Worm (Caenorhabditis elegans) whole organism, L2 larva: ENCODE data around the gene R02E12.12.

Experiments
- C34F6.9 ChIP-seq: fragments of 150-350 bp; optimal IDR thresholded peaks from 2 replicates; lab custom pipeline; 2014; ENCODE audit warnings: missing biosample characterization, missing genetic modification characterization
- R02D3.7 ChIP-seq: fragments of 150-350 bp; optimal IDR thresholded peaks from 2 replicates; lab custom pipeline; 2014; ENCODE audit warnings: missing biosample characterization, missing genetic modification characterization
- alr-1 ChIP-seq: fragments of 150-350 bp; optimal IDR thresholded peaks from 2 replicates; lab custom pipeline; 2014; ENCODE audit warnings: missing biosample characterization, missing genetic modification characterization
- ama-1 ChIP-seq: fragments of 150-350 bp; optimal IDR thresholded peaks from 2 replicates; lab custom pipeline; 2018; ENCODE audit warnings: inconsistent platforms
- blmp-1 ChIP-seq: sonication (generic microtip); optimal IDR thresholded peaks from 2 replicates; lab custom pipeline; 2017; ENCODE audit warnings: missing genetic modification characterization, mild to moderate bottlenecking, missing compliant biosample characterization, antibody characterized with exemption, moderate library complexity; ENCODE audit not compliant: insufficient read depth
- ceh-82 ChIP-seq: fragments of 150-350 bp; optimal IDR thresholded peaks from 2 replicates; lab custom pipeline; 2014; ENCODE audit warnings: missing biosample characterization, missing genetic modification characterization
- crh-2 ChIP-seq: sonication (generic microtip); optimal IDR thresholded peaks from 2 replicates; lab custom pipeline; 2017; ENCODE audit warnings: missing biosample characterization, missing genetic modification characterization
- dmd-4 ChIP-seq: sonication (generic microtip); optimal IDR thresholded peaks from 2 replicates; lab custom pipeline; 2017; ENCODE audit warnings: missing biosample characterization, missing genetic modification characterization
- lin-13 ChIP-seq: fragments of 150-350 bp; optimal IDR thresholded peaks from 2 replicates; lab custom pipeline; 2014; ENCODE audit warnings: missing biosample characterization, missing genetic modification reagents, missing genetic modification characterization
- lin-39 ChIP-seq: fragments of 150-350 bp; optimal IDR thresholded peaks from 2 replicates; lab custom pipeline; 2014; ENCODE audit warnings: missing biosample characterization, missing genetic modification reagents, missing genetic modification characterization
- mbf-1 ChIP-seq: sonication (generic microtip); optimal IDR thresholded peaks from 2 replicates; lab custom pipeline; 2017; ENCODE audit warnings: missing biosample characterization, missing genetic modification characterization
- nhr-129 ChIP-seq: fragments of 150-350 bp; optimal IDR thresholded peaks from 2 replicates; lab custom pipeline; 2014; ENCODE audit warnings: missing biosample characterization, missing genetic modification characterization
- nhr-23 ChIP-seq: fragments of 150-350 bp; optimal IDR thresholded peaks from 2 replicates; lab custom pipeline; 2014; ENCODE audit warnings: missing biosample characterization, missing genetic modification reagents, missing genetic modification characterization
- nhr-237 ChIP-seq: fragments of 150-350 bp; optimal IDR thresholded peaks from 2 replicates; lab custom pipeline; 2014; ENCODE audit warnings: missing biosample characterization, missing genetic modification characterization
- nhr-77 ChIP-seq: fragments of 150-350 bp; optimal IDR thresholded peaks from 2 replicates; lab custom pipeline; 2014; ENCODE audit warnings: missing biosample characterization, missing genetic modification characterization
- peb-1 ChIP-seq: fragments of 150-350 bp; optimal IDR thresholded peaks from 2 replicates; lab custom pipeline; 2014; ENCODE audit warnings: missing biosample characterization, missing genetic modification characterization
- sem-4 ChIP-seq: fragments of 150-350 bp; optimal IDR thresholded peaks from 2 replicates; lab custom pipeline; 2014; ENCODE audit warnings: missing biosample characterization, missing genetic modification reagents, missing genetic modification characterization
- sma-9 ChIP-seq, 2 experiments: fragments of 150-350 bp in 1 of 2; sonication (generic microtip) in 1 of 2; optimal IDR thresholded peaks; 2 replicates each; lab custom pipeline; 2014 to 2016; ENCODE audit warnings: missing genetic modification characterization in 2 of 2, mild to moderate bottlenecking in 1 of 2, missing biosample characterization in 1 of 2, missing compliant biosample characterization in 1 of 2, missing genetic modification reagents in 1 of 2, moderate library complexity in 1 of 2
- snpc-4 ChIP-seq: fragments of 150-350 bp; optimal IDR thresholded peaks from 2 replicates; lab custom pipeline; 2014; ENCODE audit warnings: missing biosample characterization, missing genetic modification characterization
- unc-39 ChIP-seq: fragments of 150-350 bp; optimal IDR thresholded peaks from 2 replicates; lab custom pipeline; 2014; ENCODE audit warnings: missing biosample characterization, missing genetic modification characterization
- unc-55 ChIP-seq: fragments of 150-350 bp; sonication (generic microtip); optimal IDR thresholded peaks from 3 replicates; lab custom pipeline; 2014; ENCODE audit warnings: missing biosample characterization, missing genetic modification reagents, missing genetic modification characterization
- unc-62 ChIP-seq: fragments of 150-350 bp; optimal IDR thresholded peaks from 2 replicates; lab custom pipeline; 2014; ENCODE audit warnings: missing biosample characterization, missing genetic modification reagents, missing genetic modification characterization
- zag-1 ChIP-seq: fragments of 150-350 bp; optimal IDR thresholded peaks from 2 replicates; lab custom pipeline; 2014; ENCODE audit warnings: missing biosample characterization, missing genetic modification characterization
- ztf-1 ChIP-seq: fragments of 200-800 bp; sonication (Bioruptor generic); conservative IDR thresholded peaks from 2 replicates; pipeline ENCODE4 v1.3.6; 2022; ENCODE audit warnings: missing genetic modification characterization, missing compliant biosample characterization
- ztf-11 ChIP-seq: sonication (generic microtip); optimal IDR thresholded peaks from 2 replicates; lab custom pipeline; 2017; ENCODE audit warnings: missing biosample characterization, missing genetic modification characterization
- ztf-4 ChIP-seq: fragments of 150-350 bp; optimal IDR thresholded peaks from 2 replicates; lab custom pipeline; 2014; ENCODE audit warnings: missing biosample characterization, missing genetic modification characterization

The R02E12.12 gene

DNA sequence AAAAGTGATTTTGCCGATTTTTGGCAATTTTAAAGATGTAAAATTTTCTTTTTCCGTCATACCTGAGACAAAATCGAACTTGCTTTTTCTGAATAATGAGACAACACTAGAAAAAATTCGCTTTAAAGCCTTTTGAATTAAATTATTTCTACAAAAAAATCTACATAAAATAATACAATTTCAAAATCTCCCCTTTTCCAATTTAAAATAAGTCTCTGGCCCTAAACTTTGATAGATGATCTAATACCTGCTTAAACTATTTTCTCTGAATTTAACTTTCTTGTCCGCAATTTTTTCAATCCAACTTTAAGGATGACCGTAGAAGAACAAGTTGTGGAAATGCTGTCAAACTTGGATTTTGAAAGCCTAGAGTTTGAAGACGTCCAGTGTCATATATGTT lies at the start of gene R02E12.12:
TSS of gene R02E12.12 (plus strand) at position 301 of the 400 bp plus-strand sequence.
- TF ChIP-seq mbf-1 (no peak), sma-9 (GFP tag; optimal IDR thresholded peaks at IDR 0.05; lab: Kevin White, UChicago) (no peak), sma-9 (tag; optimal IDR thresholded peaks at IDR 0.05; lab: Kevin White, UChicago) (no peak), ztf-1 (GFP tag; lab: Robert Waterston, UW) (no peak), lin-39 (tag; lab: Kevin White, UChicago) (no peak), peb-1 (tag; lab: Kevin White, UChicago) (no peak), C34F6.9 (tag; lab: Kevin White, UChicago) (no peak), nhr-129 (tag; lab: Kevin White, UChicago) (no peak), dmd-4 (tag; lab: Kevin White, UChicago) (no peak), ceh-82 (tag; lab: Kevin White, UChicago) (no peak), ztf-4 (no peak), R02D3.7 (tag; lab: Kevin White, UChicago) (no peak)

DNA sequence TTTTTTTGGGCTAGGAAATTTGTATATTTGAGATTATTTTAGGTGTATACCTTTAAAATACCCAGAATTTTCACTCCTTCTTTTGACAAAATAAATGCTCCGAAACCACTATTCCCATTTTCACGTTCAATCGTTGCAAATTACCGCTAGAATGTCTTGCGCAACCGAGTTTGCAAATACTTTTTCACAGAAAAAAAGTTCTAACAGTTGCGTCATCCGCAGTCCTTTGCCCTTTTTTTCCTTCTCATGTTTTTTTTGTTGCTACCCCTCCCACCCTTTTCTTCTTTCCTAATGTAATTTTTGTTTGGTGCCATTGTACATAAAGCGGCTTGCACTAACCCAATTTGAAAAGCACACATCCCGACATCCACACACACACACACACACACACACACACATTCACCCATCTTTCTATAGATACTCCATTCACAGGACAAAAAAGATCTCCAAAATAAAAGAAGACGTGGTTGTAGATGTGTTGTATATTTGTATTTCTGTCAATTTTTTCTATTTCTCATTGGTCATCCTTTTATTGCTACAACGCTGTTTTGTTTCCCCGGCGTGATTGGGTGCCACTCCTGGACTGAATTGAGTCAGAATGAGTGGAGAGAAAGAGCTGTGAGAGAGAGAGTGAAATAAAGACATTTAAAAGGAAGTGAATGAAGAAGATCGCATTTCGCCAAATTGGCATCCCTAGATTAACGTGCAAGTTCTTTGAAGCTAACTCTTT lies 45.7 kb upstream of the R02E12.12 start:
- TF ChIP-seq sem-4 (tag; lab: Kevin White, UChicago) (peak; percentile 33), C34F6.9 (tag; lab: Kevin White, UChicago) (peak; percentile 9), ama-1 (lab: Kevin White, UChicago) (no peak), snpc-4 (tag; lab: Kevin White, UChicago) (no peak), alr-1 (tag; lab: Kevin White, UChicago) (no peak)

DNA sequence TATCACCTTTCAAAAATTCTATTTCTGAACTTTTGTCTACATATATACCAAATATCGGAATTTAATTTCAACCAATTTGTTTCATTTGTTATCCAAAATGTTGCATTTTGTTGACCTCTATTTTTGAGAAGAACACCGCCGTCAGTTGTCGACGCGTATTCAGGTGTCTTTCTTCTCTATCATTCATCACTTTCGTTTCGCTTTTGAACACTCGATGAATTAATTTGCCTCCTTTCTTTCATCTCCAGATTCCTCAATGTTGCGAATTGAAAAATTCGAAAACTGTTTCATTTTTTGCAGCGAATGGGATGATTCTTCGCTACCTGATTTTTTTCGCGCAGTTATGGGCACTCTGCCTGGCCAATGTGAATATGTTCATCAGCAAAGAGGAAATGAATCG lies 45.1 kb upstream of the R02E12.12 start, which contains the start of gene lin-18:
TSS of gene lin-18 (plus strand) at position 301 of the 400 bp plus-strand sequence.
- no peak for TF ChIP-seq nhr-237 (tag; lab: Kevin White, UChicago)
- TF ChIP-seq blmp-1 (tag; lab: Kevin White, UChicago) = peak; percentile 52

DNA sequence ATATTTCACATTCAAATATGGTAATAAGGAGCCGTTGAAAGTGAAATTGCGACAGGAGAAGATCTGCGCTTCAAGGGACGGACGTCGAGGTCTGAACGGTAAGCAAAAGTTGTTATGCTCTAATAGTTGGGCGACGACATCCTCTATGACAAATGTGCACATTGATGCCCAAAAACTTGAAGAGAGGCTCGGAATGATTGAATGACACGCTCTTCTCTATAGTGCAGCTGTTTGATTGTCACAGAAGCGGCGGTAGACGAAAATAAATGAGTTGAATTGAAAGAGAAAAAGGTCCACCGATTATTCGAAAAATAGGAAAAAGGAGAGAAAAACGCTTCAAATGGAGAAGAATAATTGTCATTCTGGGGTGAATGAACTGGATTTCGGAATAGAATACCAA lies 44.1 kb upstream of the R02E12.12 start:
- no peak for TF ChIP-seq ztf-4
- no peak for TF ChIP-seq nhr-23 (tag; lab: Kevin White, UChicago)

DNA sequence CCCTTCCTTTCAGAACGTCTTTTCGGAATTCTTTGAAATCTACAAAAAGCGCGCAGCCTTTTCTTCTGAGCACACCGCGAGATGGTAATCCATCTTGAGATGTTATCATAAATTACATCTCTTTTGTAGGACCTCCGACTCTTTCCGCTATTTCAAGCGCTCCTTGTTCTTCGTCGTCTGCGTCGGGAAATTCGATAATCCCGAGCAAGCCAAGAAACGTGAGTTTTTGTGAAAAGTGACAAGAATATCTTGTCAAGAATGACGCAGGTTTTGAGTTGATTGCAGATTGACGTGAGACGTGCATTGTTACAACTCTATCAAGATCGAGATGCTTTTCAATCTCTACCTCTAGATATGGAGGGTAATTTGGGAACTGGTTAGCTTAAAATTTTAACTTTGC lies 43.0 kb upstream of the R02E12.12 start:
- TF ChIP-seq nhr-23 (tag; lab: Kevin White, UChicago) = no peak
- peak; percentile 16 for TF ChIP-seq unc-55 (GFP tag; lab: Kevin White, UChicago)
- no peak for TF ChIP-seq sem-4 (tag; lab: Kevin White, UChicago)
- no peak for TF ChIP-seq nhr-77 (tag; lab: Kevin White, UChicago)
- TF ChIP-seq unc-62 (GFP tag; lab: Kevin White, UChicago) = no peak
- no peak for TF ChIP-seq unc-39 (tag; lab: Kevin White, UChicago)
- TF ChIP-seq R02D3.7 (tag; lab: Kevin White, UChicago) = no peak

DNA sequence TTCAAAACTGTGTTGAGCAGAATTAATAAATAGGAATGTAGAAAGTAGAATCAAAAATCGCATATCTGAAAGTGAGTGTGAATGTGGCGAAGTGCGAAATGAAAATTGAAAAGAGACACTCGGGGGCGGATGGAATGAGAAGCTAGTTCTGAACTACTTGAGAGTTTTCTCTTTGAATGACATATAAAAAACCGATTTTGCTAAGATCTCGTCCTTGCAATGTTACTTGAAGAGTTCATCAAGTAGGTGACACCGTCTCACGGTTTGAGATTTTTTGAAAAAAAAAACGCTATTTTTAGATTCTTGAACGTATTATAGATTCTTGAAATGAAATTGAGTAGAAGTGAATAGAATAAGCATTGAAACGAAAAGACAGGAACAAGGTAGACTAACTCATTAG lies 37.0 kb upstream of the R02E12.12 start, which contains the start of gene C16B8.2:
TSS of gene C16B8.2 (minus strand) at position 101 of the 400 bp plus-strand sequence.
- TF ChIP-seq lin-13 (GFP tag; lab: Kevin White, UChicago) = no peak
- no peak for TF ChIP-seq ztf-11
- no peak for TF ChIP-seq crh-2 (tag; lab: Kevin White, UChicago)
- no peak for TF ChIP-seq C34F6.9 (tag; lab: Kevin White, UChicago)
- TF ChIP-seq alr-1 (tag; lab: Kevin White, UChicago) = no peak
- TF ChIP-seq lin-39 (tag; lab: Kevin White, UChicago) = no peak
- no peak for TF ChIP-seq zag-1 (tag; lab: Kevin White, UChicago)
- no peak for TF ChIP-seq nhr-77 (tag; lab: Kevin White, UChicago)
- no peak for TF ChIP-seq blmp-1 (tag; lab: Kevin White, UChicago)
- TF ChIP-seq nhr-129 (tag; lab: Kevin White, UChicago) = no peak
- no peak for TF ChIP-seq ama-1 (lab: Kevin White, UChicago)
- TF ChIP-seq unc-62 (GFP tag; lab: Kevin White, UChicago) = no peak
- no peak for TF ChIP-seq dmd-4 (tag; lab: Kevin White, UChicago)
- TF ChIP-seq sma-9 (GFP tag; optimal IDR thresholded peaks at IDR 0.05; lab: Kevin White, UChicago) = no peak
- no peak for TF ChIP-seq sma-9 (tag; optimal IDR thresholded peaks at IDR 0.05; lab: Kevin White, UChicago)
- TF ChIP-seq, all 48 proteins: peak for 0
